Worm (Caenorhabditis elegans) whole organism, mixed stage, embryonic: ENCODE results near the gene rpl-16.

ENCODE experiments used
- M03D4.4 ChIP-seq: sonication (generic microtip); optimal IDR thresholded peaks from 2 replicates; lab custom pipeline; 2017; ENCODE audit warnings: mild to moderate bottlenecking, missing genetic modification characterization, missing compliant biosample characterization
- bed-3 ChIP-seq: fragments of 200-800 bp; sonication (Bioruptor generic); optimal IDR thresholded peaks from 3 replicates; lab custom pipeline; 2018; ENCODE audit warnings: mild to moderate bottlenecking, missing genetic modification characterization, moderate library complexity, missing compliant biosample characterization
- blmp-1 ChIP-seq: fragments of 150-350 bp; optimal IDR thresholded peaks from 2 replicates; lab custom pipeline; 2014; ENCODE audit warnings: missing biosample characterization, missing genetic modification characterization
- ceh-39 ChIP-seq: fragments of 150-350 bp; optimal IDR thresholded peaks from 2 replicates; lab custom pipeline; 2014; ENCODE audit warnings: missing biosample characterization, missing genetic modification characterization
- ceh-43 ChIP-seq: fragments of 200-800 bp; sonication (Bioruptor generic); optimal IDR thresholded peaks from 2 replicates; lab custom pipeline; 2018; ENCODE audit warnings: mild to moderate bottlenecking, missing genetic modification characterization, moderate library complexity, missing compliant biosample characterization
- ceh-83 ChIP-seq: fragments of 200-800 bp; sonication (Bioruptor generic); optimal IDR thresholded peaks from 2 replicates; lab custom pipeline; 2018; ENCODE audit warnings: mild to moderate bottlenecking, missing genetic modification characterization, missing compliant biosample characterization
- ces-1 ChIP-seq: fragments of 150-350 bp; optimal IDR thresholded peaks from 2 replicates; lab custom pipeline; 2014; ENCODE audit warnings: missing biosample characterization, missing genetic modification reagents, missing genetic modification characterization
- cnd-1 ChIP-seq: fragments of 200-800 bp; sonication (Bioruptor generic); optimal IDR thresholded peaks from 2 replicates; lab custom pipeline; 2018; ENCODE audit warnings: mild to moderate bottlenecking, missing genetic modification characterization, missing compliant biosample characterization
- elt-3 ChIP-seq: fragments of 150-350 bp; optimal IDR thresholded peaks from 2 replicates; lab custom pipeline; 2014; ENCODE audit warnings: missing biosample characterization, missing genetic modification characterization
- flh-1 ChIP-seq: fragments of 200-800 bp; sonication (Bioruptor generic); optimal IDR thresholded peaks from 2 replicates; lab custom pipeline; 2018; ENCODE audit warnings: mild to moderate bottlenecking, missing genetic modification characterization, moderate library complexity, missing compliant biosample characterization
- ham-2 ChIP-seq: fragments of 200-800 bp; sonication (Bioruptor generic); optimal IDR thresholded peaks from 2 replicates; lab custom pipeline; 2018; ENCODE audit warnings: mild to moderate bottlenecking, missing genetic modification characterization, missing compliant biosample characterization
- hlh-1 ChIP-seq: fragments of 150-350 bp; optimal IDR thresholded peaks from 2 replicates; lab custom pipeline; 2014; ENCODE audit warnings: missing biosample characterization, missing genetic modification reagents, missing genetic modification characterization
- lin-13 ChIP-seq: fragments of 150-350 bp; optimal IDR thresholded peaks from 2 replicates; lab custom pipeline; 2014; ENCODE audit warnings: missing biosample characterization, missing genetic modification characterization
- lin-32 ChIP-seq: fragments of 200-800 bp; sonication (Bioruptor generic); optimal IDR thresholded peaks from 2 replicates; lab custom pipeline; 2018; ENCODE audit warnings: mild to moderate bottlenecking, missing genetic modification characterization, missing compliant biosample characterization
- lsy-2 ChIP-seq: fragments of 150-350 bp; optimal IDR thresholded peaks from 2 replicates; lab custom pipeline; 2014; ENCODE audit warnings: missing biosample characterization, missing genetic modification characterization
- mab-5 ChIP-seq: fragments of 150-350 bp; optimal IDR thresholded peaks from 2 replicates; lab custom pipeline; 2014; ENCODE audit warnings: missing biosample characterization, missing genetic modification characterization
- mls-2 ChIP-seq: sonication (generic microtip); optimal IDR thresholded peaks from 2 replicates; lab custom pipeline; 2016; ENCODE audit warnings: mild to moderate bottlenecking, missing genetic modification characterization, moderate library complexity, missing compliant biosample characterization
- nhr-12 ChIP-seq: fragments of 150-350 bp; optimal IDR thresholded peaks from 2 replicates; lab custom pipeline; 2014; ENCODE audit warnings: missing biosample characterization, missing genetic modification characterization
- nhr-237 ChIP-seq: fragments of 150-350 bp; optimal IDR thresholded peaks from 2 replicates; lab custom pipeline; 2014; ENCODE audit warnings: missing biosample characterization, missing genetic modification characterization
- nhr-28 ChIP-seq: fragments of 150-350 bp; optimal IDR thresholded peaks from 2 replicates; lab custom pipeline; 2014; ENCODE audit warnings: missing biosample characterization, missing genetic modification characterization
- nhr-76 ChIP-seq: sonication (generic microtip); optimal IDR thresholded peaks from 2 replicates; lab custom pipeline; 2017; ENCODE audit warnings: missing biosample characterization, missing genetic modification characterization
- sem-2 ChIP-seq: fragments of 200-800 bp; sonication (Bioruptor generic); optimal IDR thresholded peaks from 2 replicates; lab custom pipeline; 2018; ENCODE audit warnings: mild to moderate bottlenecking, missing genetic modification characterization, missing compliant biosample characterization
- snpc-4 ChIP-seq: fragments of 150-350 bp; optimal IDR thresholded peaks from 2 replicates; lab custom pipeline; 2014; ENCODE audit warnings: missing biosample characterization, missing genetic modification characterization
- sptf-1 ChIP-seq: sonication (generic microtip); optimal IDR thresholded peaks from 2 replicates; lab custom pipeline; 2017; ENCODE audit warnings: mild to moderate bottlenecking, missing genetic modification characterization, moderate library complexity, missing compliant biosample characterization
- tbx-8 ChIP-seq: fragments of 200-800 bp; sonication (Bioruptor generic); optimal IDR thresholded peaks from 2 replicates; lab custom pipeline; 2018; ENCODE audit warnings: mild to moderate bottlenecking, missing genetic modification characterization, moderate library complexity, missing compliant biosample characterization
- unc-120 ChIP-seq: sonication (generic microtip); optimal IDR thresholded peaks from 2 replicates; lab custom pipeline; 2017; ENCODE audit warnings: missing genetic modification characterization, missing compliant biosample characterization; ENCODE audit not compliant: poor library complexity, severe bottlenecking
- unc-39 ChIP-seq: fragments of 150-350 bp; optimal IDR thresholded peaks from 2 replicates; lab custom pipeline; 2014; ENCODE audit warnings: missing biosample characterization, missing genetic modification characterization
- unc-62 ChIP-seq: fragments of 150-350 bp; optimal IDR thresholded peaks from 2 replicates; lab custom pipeline; 2014; ENCODE audit warnings: missing biosample characterization, missing genetic modification reagents, missing genetic modification characterization
- zip-8 ChIP-seq: fragments of 150-350 bp; optimal IDR thresholded peaks from 2 replicates; lab custom pipeline; 2014; ENCODE audit warnings: missing biosample characterization, missing genetic modification characterization
- ztf-11 ChIP-seq: fragments of 150-350 bp; optimal IDR thresholded peaks from 2 replicates; lab custom pipeline; 2014; ENCODE audit warnings: missing biosample characterization, missing genetic modification characterization

The rpl-16 gene

ce11 chrIII:3488224-3488623 is 15.2 kb downstream of the rpl-16 start, which contains the start of gene C34C12.7:
Gene C34C12.7, minus strand, starts transcription at chrIII:3488341.
- no peak for TF ChIP-seq unc-62
- no peak for TF ChIP-seq unc-120 (tag; lab: Kevin White, UChicago)
- no peak for TF ChIP-seq bed-3 (GFP tag; lab: Kevin White, UChicago)
- no peak for TF ChIP-seq ceh-83 (GFP tag; lab: Kevin White, UChicago)
- TF ChIP-seq ces-1: no peak
- TF ChIP-seq hlh-1 (tag; lab: Kevin White, UChicago): no peak
- TF ChIP-seq lin-13 (tag; lab: Kevin White, UChicago): no peak
- TF ChIP-seq flh-1 (GFP tag; lab: Kevin White, UChicago): no peak
- no peak for TF ChIP-seq ceh-39 (tag; lab: Kevin White, UChicago)
- no peak for TF ChIP-seq sem-2
- TF ChIP-seq elt-3: no peak
- no peak for TF ChIP-seq lsy-2 (tag; lab: Kevin White, UChicago)
- TF ChIP-seq nhr-12 (tag; lab: Kevin White, UChicago): no peak
- no peak for TF ChIP-seq sptf-1 (tag; lab: Kevin White, UChicago)
- no peak for TF ChIP-seq snpc-4
- TF ChIP-seq mls-2 (tag; lab: Kevin White, UChicago): no peak
- no peak for TF ChIP-seq nhr-237 (tag; lab: Kevin White, UChicago)
- no peak for TF ChIP-seq tbx-8 (GFP tag; lab: Kevin White, UChicago)
- TF ChIP-seq unc-39 (tag; lab: Kevin White, UChicago): no peak

ce11 chrIII:3487133-3487532 is 16.3 kb downstream of the rpl-16 start:
- TF ChIP-seq nhr-12 (tag; lab: Kevin White, UChicago) (no peak), unc-39 (tag; lab: Kevin White, UChicago) (no peak), nhr-237 (tag; lab: Kevin White, UChicago) (no peak), mls-2 (tag; lab: Kevin White, UChicago) (no peak), zip-8 (no peak), cnd-1 (tag; lab: Kevin White, UChicago) (no peak), blmp-1 (no peak), unc-62 (no peak), lin-32 (GFP tag; lab: Kevin White, UChicago) (no peak), ztf-11 (no peak), hlh-1 (tag; lab: Kevin White, UChicago) (no peak), ces-1 (no peak), sem-2 (no peak), ceh-83 (GFP tag; lab: Kevin White, UChicago) (no peak), mab-5 (tag; lab: Kevin White, UChicago) (no peak), sptf-1 (tag; lab: Kevin White, UChicago) (no peak), M03D4.4 (tag; lab: Kevin White, UChicago) (no peak), nhr-76 (tag; lab: Kevin White, UChicago) (no peak), ham-2 (GFP tag; lab: Kevin White, UChicago) (no peak), ceh-43 (GFP tag; lab: Kevin White, UChicago) (no peak)
- TF ChIP-seq, all 35 proteins: peak for 0

- TF ChIP-seq nhr-28 (tag; lab: Kevin White, UChicago): no peak
- peak; percentile 61 for TF ChIP-seq zip-8
- TF ChIP-seq, all 35 proteins: peak for 1
Measured at ce11 chrIII:3486055-3486454, 17.3 kb downstream of the rpl-16 start.

ce11 chrIII:3484995-3485394 is 18.4 kb downstream of the rpl-16 start:
- no peak for TF ChIP-seq nhr-28 (tag; lab: Kevin White, UChicago)
- no peak for TF ChIP-seq mab-5 (tag; lab: Kevin White, UChicago)
- no peak for TF ChIP-seq nhr-12 (tag; lab: Kevin White, UChicago)
- TF ChIP-seq ceh-43 (GFP tag; lab: Kevin White, UChicago): no peak
- TF ChIP-seq hlh-1 (tag; lab: Kevin White, UChicago): no peak
- no peak for TF ChIP-seq M03D4.4 (tag; lab: Kevin White, UChicago)
- no peak for TF ChIP-seq lin-32 (GFP tag; lab: Kevin White, UChicago)
- TF ChIP-seq sem-2: no peak
- no peak for TF ChIP-seq mls-2 (tag; lab: Kevin White, UChicago)
- TF ChIP-seq blmp-1: no peak
- TF ChIP-seq ceh-39 (tag; lab: Kevin White, UChicago): no peak

- TF ChIP-seq elt-3: no peak
Measured at ce11 chrIII:3482291-3482690, 21.1 kb downstream of the rpl-16 start, which contains the start of gene C34C12.6. Gene C34C12.6, plus strand, starts transcription at chrIII:3482591.
